Fruit fly (Drosophila melanogaster): ENCODE measurements around the gene sl.

The sl gene

dm6 chrX:16384843-16385726 lies 35.0 kb downstream of the sl start, which contains the start of the genes CG9992 and CG4239 (continued):
- TF ChIP-seq CG13287 (GFP tag; IDR thresholded peaks at IDR 0.05; ENCODE audit: partially characterized antibody) = peak; percentile 28
- no peak for TF ChIP-seq Asciz (GFP tag; optimal IDR thresholded peaks at IDR 0.05)
- TF ChIP-seq MESR4 (GFP tag; optimal IDR thresholded peaks at IDR 0.05) = no peak
- TF ChIP-seq Neu2 (GFP tag; optimal IDR thresholded peaks at IDR 0.05; ENCODE audit: borderline replicate concordance) = no peak
- TF ChIP-seq Spps (tag; optimal IDR thresholded peaks at IDR 0.05) = no peak
- peak; percentile 29 for TF ChIP-seq ATbp (GFP tag; optimal IDR thresholded peaks at IDR 0.05)
- peak; percentile 61 for TF ChIP-seq fd96Cb (tag; optimal IDR thresholded peaks at IDR 0.05)
- TF ChIP-seq CG3281 (GFP tag; optimal IDR thresholded peaks at IDR 0.05) = peak; percentile 44
- no peak for TF ChIP-seq ems (GFP tag; optimal IDR thresholded peaks at IDR 0.05)
- TF ChIP-seq Deaf1 (tag; optimal IDR thresholded peaks at IDR 0.05) = peak; percentile 26
- TF ChIP-seq CG4707 (GFP tag; optimal IDR thresholded peaks at IDR 0.05) = no peak
- TF ChIP-seq shn (GFP tag; optimal IDR thresholded peaks at IDR 0.05) = peak; percentile 50
- TF ChIP-seq fru (optimal IDR thresholded peaks at IDR 0.05) = no peak
- peak; percentile 24 for TF ChIP-seq CG14441 (GFP tag; IDR thresholded peaks at IDR 0.05)
- TF ChIP-seq ase (GFP tag; IDR thresholded peaks at IDR 0.05) = no peak
- no peak for TF ChIP-seq CG3407 (GFP tag; optimal IDR thresholded peaks at IDR 0.05)
- TF ChIP-seq CG10959 (GFP tag; IDR thresholded peaks at IDR 0.05) = no peak
- TF ChIP-seq CHES-1-like (GFP tag; optimal IDR thresholded peaks at IDR 0.05) = peak; percentile 57
- peak; percentile 65 for TF ChIP-seq CG17829 (tag; optimal IDR thresholded peaks at IDR 0.05)
- no peak for TF ChIP-seq YL-1 (GFP tag; optimal IDR thresholded peaks at IDR 0.05)
- peak; percentile 42 for TF ChIP-seq fd64A (GFP tag; optimal IDR thresholded peaks at IDR 0.05)
- TF ChIP-seq gcm (GFP tag; optimal IDR thresholded peaks at IDR 0.05) = no peak
- TF ChIP-seq phol (tag; optimal IDR thresholded peaks at IDR 0.05) = peak; percentile 86
- no peak for TF ChIP-seq GATAe (GFP tag; conservative IDR thresholded peaks at IDR 0.05)
- TF ChIP-seq esg (GFP tag; conservative IDR thresholded peaks at IDR 0.05) = peak; percentile 28; the same call in 1 of the 2 replicates
- 0 out of 2 replicates have a peak, but pooled peaks have one; percentile 23 for TF ChIP-seq CG7372 (GFP tag; IDR thresholded peaks at IDR 0.05)
- TF ChIP-seq emc (GFP tag; optimal IDR thresholded peaks at IDR 0.05) = no peak
- TF ChIP-seq Rx (GFP tag; IDR thresholded peaks at IDR 0.05) = no peak
- TF ChIP-seq MBD-R2 (GFP tag; IDR thresholded peaks at IDR 0.05) = no peak; the same call in 1 of the 2 replicates
- peak; percentile 53 for TF ChIP-seq Fer3 (tag; optimal IDR thresholded peaks at IDR 0.05)
- no peak for TF ChIP-seq da (GFP tag; optimal IDR thresholded peaks at IDR 0.05)
- peak; percentile 72 for TF ChIP-seq lmd (GFP tag; IDR thresholded peaks at IDR 0.05)
- TF ChIP-seq stwl (tag; optimal IDR thresholded peaks at IDR 0.05) = peak; percentile 92
- TF ChIP-seq hkb (optimal IDR thresholded peaks at IDR 0.05) = peak; percentile 70
- TF ChIP-seq hkb (GFP tag; IDR thresholded peaks at IDR 0.05) = no peak
- peak; percentile 70; the same call in 1 of the 3 replicates for TF ChIP-seq CG11456 (GFP tag; IDR thresholded peaks at IDR 0.05)
- peak; percentile 76 for TF ChIP-seq CG9215 (GFP tag; IDR thresholded peaks at IDR 0.05)
- peak; percentile 3 for TF ChIP-seq CG4820 (GFP tag; optimal IDR thresholded peaks at IDR 0.05)
- TF ChIP-seq Doc3 (GFP tag; IDR thresholded peaks at IDR 0.05; ENCODE audit: partially characterized antibody) = peak; percentile 29; the same call in 1 of the 3 replicates
- TF ChIP-seq dimm (GFP tag; IDR thresholded peaks at IDR 0.05) = no peak
- TF ChIP-seq CG33557 (GFP tag; optimal IDR thresholded peaks at IDR 0.05) = no peak
- peak; percentile 13 for TF ChIP-seq CG18764 (GFP tag; optimal IDR thresholded peaks at IDR 0.05)
- TF ChIP-seq CG5180 (GFP tag; optimal IDR thresholded peaks at IDR 0.05) = no peak
- no peak; the same call in 1 of the 2 replicates for TF ChIP-seq chm (GFP tag; IDR thresholded peaks at IDR 0.05)
- TF ChIP-seq Optix (GFP tag; IDR thresholded peaks at IDR 0.05) = 0 out of 3 replicates have a peak, but pooled peaks have one; percentile 27
- TF ChIP-seq CG11085 (GFP tag; IDR thresholded peaks at IDR 0.05) = peak; percentile 62; the same call in 1 of the 2 replicates
- peak; percentile 49 for TF ChIP-seq CG13894 (tag; optimal IDR thresholded peaks at IDR 0.05)
- no peak for TF ChIP-seq tll (GFP tag; optimal IDR thresholded peaks at IDR 0.05)
- peak; percentile 32 for TF ChIP-seq CG10209 (GFP tag; optimal IDR thresholded peaks at IDR 0.05)

Measured in whole organism, embryonic.